Worm (Caenorhabditis elegans) whole organism, L1 larva: Measurements from ENCODE around the gene W07G4.2.

ENCODE experiments used
- F16B12.6 ChIP-seq: fragments of 150-350 bp; optimal IDR thresholded peaks from 2 replicates; lab custom pipeline; 2014; ENCODE audit warnings: missing biosample characterization, missing genetic modification characterization
- aha-1 ChIP-seq: fragments of 150-350 bp; optimal IDR thresholded peaks from 2 replicates; lab custom pipeline; 2014; ENCODE audit warnings: missing biosample characterization, missing genetic modification characterization
- ceh-90 ChIP-seq: sonication (generic microtip); optimal IDR thresholded peaks from 2 replicates; lab custom pipeline; 2016; ENCODE audit warnings: missing genetic modification characterization, missing compliant biosample characterization
- dpl-1 ChIP-seq, 3 experiments: fragments of 150-350 bp in 2 of 3; sonication (generic microtip) in 1 of 3; optimal IDR thresholded peaks; 2 replicates each; lab custom pipeline; 2014 to 2017; ENCODE audit warnings: missing biosample characterization in 3 of 3, missing genetic modification characterization in 3 of 3, missing genetic modification reagents in 3 of 3
- elt-2 ChIP-seq: sonication (generic microtip); optimal IDR thresholded peaks from 2 replicates; lab custom pipeline; 2016; ENCODE audit warnings: missing genetic modification characterization, mild to moderate bottlenecking, inconsistent platforms, missing compliant biosample characterization, missing genetic modification reagents
- fos-1 ChIP-seq: fragments of 150-350 bp; optimal IDR thresholded peaks from 2 replicates; lab custom pipeline; 2014; ENCODE audit warnings: missing biosample characterization, missing genetic modification characterization
- hlh-17 ChIP-seq: fragments of 200-800 bp; sonication (Bioruptor generic); optimal IDR thresholded peaks from 2 replicates; lab custom pipeline; 2018; ENCODE audit warnings: missing genetic modification characterization, mild to moderate bottlenecking, missing compliant biosample characterization, moderate library complexity, borderline replicate concordance
- irx-1 ChIP-seq: sonication (generic microtip); optimal IDR thresholded peaks from 2 replicates; lab custom pipeline; 2016; ENCODE audit warnings: missing genetic modification characterization, missing compliant biosample characterization
- isw-1 ChIP-seq: fragments of 200-800 bp; sonication (Bioruptor generic); IDR thresholded peaks from 2 replicates; pipeline ENCODE4 v1.3.6; 2022; ENCODE audit warnings: missing genetic modification characterization, missing compliant biosample characterization
- lin-13 ChIP-seq: fragments of 150-350 bp; optimal IDR thresholded peaks from 2 replicates; lab custom pipeline; 2014; ENCODE audit warnings: missing biosample characterization, missing genetic modification reagents, missing genetic modification characterization
- lin-14 ChIP-seq: fragments of 200-800 bp; sonication (Bioruptor generic); optimal IDR thresholded peaks from 2 replicates; lab custom pipeline; 2018; ENCODE audit warnings: mild to moderate bottlenecking, missing genetic modification characterization, moderate library complexity, missing compliant biosample characterization
- lin-15B ChIP-seq: fragments of 150-350 bp; sonication (generic microtip); optimal IDR thresholded peaks from 3 replicates; lab custom pipeline; 2014; ENCODE audit warnings: missing biosample characterization, missing genetic modification characterization
- lin-35 ChIP-seq, 2 experiments: fragments of 150-350 bp; optimal IDR thresholded peaks; 2 replicates each; lab custom pipeline; 2014; ENCODE audit warnings: missing biosample characterization in 2 of 2, missing genetic modification characterization in 2 of 2, missing genetic modification reagents in 2 of 2
- lsy-2 ChIP-seq, 2 experiments: fragments of 150-350 bp; optimal IDR thresholded peaks; 2 replicates each; lab custom pipeline; 2014; ENCODE audit warnings: missing biosample characterization in 2 of 2, missing genetic modification characterization in 2 of 2
- nhr-11 ChIP-seq: fragments of 150-350 bp; optimal IDR thresholded peaks from 2 replicates; lab custom pipeline; 2014; ENCODE audit warnings: missing biosample characterization, missing genetic modification characterization
- nhr-12 ChIP-seq: sonication (generic microtip); optimal IDR thresholded peaks from 2 replicates; lab custom pipeline; 2017; ENCODE audit warnings: missing biosample characterization, missing genetic modification characterization
- nhr-20 ChIP-seq: sonication (generic microtip); optimal IDR thresholded peaks from 2 replicates; lab custom pipeline; 2016; ENCODE audit warnings: mild to moderate bottlenecking, missing genetic modification characterization, missing compliant biosample characterization
- nhr-237 ChIP-seq: fragments of 150-350 bp; optimal IDR thresholded peaks from 2 replicates; lab custom pipeline; 2014; ENCODE audit warnings: missing biosample characterization, missing genetic modification characterization
- nhr-47 ChIP-seq: sonication (generic microtip); optimal IDR thresholded peaks from 2 replicates; lab custom pipeline; 2016; ENCODE audit warnings: mild to moderate bottlenecking, missing genetic modification characterization, moderate library complexity, missing compliant biosample characterization
- nhr-71 ChIP-seq: sonication (generic microtip); optimal IDR thresholded peaks from 2 replicates; lab custom pipeline; 2016; ENCODE audit warnings: mild to moderate bottlenecking, missing genetic modification characterization, moderate library complexity, missing compliant biosample characterization
- nhr-76 ChIP-seq: sonication (generic microtip); optimal IDR thresholded peaks from 2 replicates; lab custom pipeline; 2017; ENCODE audit warnings: missing biosample characterization, missing genetic modification characterization
- nhr-84 ChIP-seq: sonication (generic microtip); optimal IDR thresholded peaks from 2 replicates; lab custom pipeline; 2017; ENCODE audit warnings: missing biosample characterization, missing genetic modification characterization
- nhr-85 ChIP-seq: sonication (generic microtip); peaks from one replicate; lab custom pipeline; 2016; ENCODE audit warnings: missing genetic modification characterization, inconsistent platforms, missing compliant biosample characterization
- pag-3 ChIP-seq: sonication (generic microtip); optimal IDR thresholded peaks from 2 replicates; lab custom pipeline; 2017; ENCODE audit warnings: missing genetic modification characterization, mild to moderate bottlenecking, missing compliant biosample characterization, antibody characterized with exemption, borderline replicate concordance; ENCODE audit not compliant: insufficient read depth
- pqm-1 ChIP-seq: sonication (generic microtip); optimal IDR thresholded peaks from 3 replicates; lab custom pipeline; 2017; ENCODE audit warnings: missing biosample characterization, missing genetic modification characterization
- rnt-1 ChIP-seq: sonication (generic microtip); optimal IDR thresholded peaks from 2 replicates; lab custom pipeline; 2016; ENCODE audit warnings: mild to moderate bottlenecking, missing genetic modification characterization, moderate library complexity, missing compliant biosample characterization
- skn-1 ChIP-seq: fragments of 150-350 bp; optimal IDR thresholded peaks from 2 replicates; lab custom pipeline; 2014; ENCODE audit warnings: missing biosample characterization, missing genetic modification characterization
- snu-23 ChIP-seq: sonication (generic microtip); optimal IDR thresholded peaks from 2 replicates; lab custom pipeline; 2016; ENCODE audit warnings: missing genetic modification characterization, missing compliant biosample characterization
- sup-37 ChIP-seq: fragments of 200-800 bp; sonication (Bioruptor generic); optimal IDR thresholded peaks from 2 replicates; lab custom pipeline; 2018; ENCODE audit warnings: mild to moderate bottlenecking, missing genetic modification characterization, missing compliant biosample characterization
- tbx-2 ChIP-seq: sonication (generic microtip); optimal IDR thresholded peaks from 2 replicates; lab custom pipeline; 2016; ENCODE audit warnings: missing genetic modification characterization, missing compliant biosample characterization
- tlp-1 ChIP-seq: fragments of 150-350 bp; optimal IDR thresholded peaks from 2 replicates; lab custom pipeline; 2014; ENCODE audit warnings: missing biosample characterization, missing genetic modification characterization
- unc-30 ChIP-seq: sonication (generic microtip); optimal IDR thresholded peaks from 2 replicates; lab custom pipeline; 2017; ENCODE audit warnings: missing biosample characterization, missing genetic modification characterization
- unc-86 ChIP-seq: sonication (generic microtip); optimal IDR thresholded peaks from 2 replicates; lab custom pipeline; 2016; ENCODE audit warnings: missing genetic modification characterization, missing compliant biosample characterization
- unc-98 ChIP-seq: fragments of 200-800 bp; sonication (Bioruptor generic); IDR thresholded peaks from 2 replicates; pipeline ENCODE4 v1.3.6; 2022; ENCODE audit warnings: missing genetic modification characterization, missing compliant biosample characterization
- vab-15 ChIP-seq: sonication (generic microtip); optimal IDR thresholded peaks from 2 replicates; lab custom pipeline; 2017; ENCODE audit warnings: missing genotype, mild to moderate bottlenecking, missing genetic modification characterization, missing compliant biosample characterization
- xbp-1 ChIP-seq: sonication (generic microtip); optimal IDR thresholded peaks from 2 replicates; lab custom pipeline; 2016; ENCODE audit warnings: missing genetic modification characterization, missing compliant biosample characterization
- ztf-11 ChIP-seq, 2 experiments: sonication (generic microtip); optimal IDR thresholded peaks; 2 replicates each; lab custom pipeline; 2016 to 2017; ENCODE audit warnings: missing genetic modification characterization in 2 of 2, missing biosample characterization in 1 of 2, missing compliant biosample characterization in 1 of 2

Gene W07G4.2

ce11 chrV:13025283-13025682, 11.1 kb downstream of the W07G4.2 start:
- TF ChIP-seq nhr-20 (tag; lab: Kevin White, UChicago): no peak
- TF ChIP-seq lin-14: no peak
- TF ChIP-seq F16B12.6 (tag; lab: Kevin White, UChicago): no peak
- no peak for TF ChIP-seq aha-1 (tag; lab: Kevin White, UChicago)
- no peak for TF ChIP-seq lsy-2 (tag; optimal IDR thresholded peaks at IDR 0.05; lab: Kevin White, UChicago)
- no peak for TF ChIP-seq nhr-12
- TF ChIP-seq snu-23 (GFP tag; lab: Kevin White, UChicago): no peak
- TF ChIP-seq nhr-76 (tag; lab: Kevin White, UChicago): no peak
- no peak for TF ChIP-seq sup-37
- TF ChIP-seq nhr-47 (tag; lab: Kevin White, UChicago): no peak
- no peak for TF ChIP-seq irx-1 (tag; lab: Kevin White, UChicago)
- TF ChIP-seq xbp-1 (tag; lab: Kevin White, UChicago): no peak
- TF ChIP-seq unc-86 (tag; lab: Kevin White, UChicago): no peak

DNA sequence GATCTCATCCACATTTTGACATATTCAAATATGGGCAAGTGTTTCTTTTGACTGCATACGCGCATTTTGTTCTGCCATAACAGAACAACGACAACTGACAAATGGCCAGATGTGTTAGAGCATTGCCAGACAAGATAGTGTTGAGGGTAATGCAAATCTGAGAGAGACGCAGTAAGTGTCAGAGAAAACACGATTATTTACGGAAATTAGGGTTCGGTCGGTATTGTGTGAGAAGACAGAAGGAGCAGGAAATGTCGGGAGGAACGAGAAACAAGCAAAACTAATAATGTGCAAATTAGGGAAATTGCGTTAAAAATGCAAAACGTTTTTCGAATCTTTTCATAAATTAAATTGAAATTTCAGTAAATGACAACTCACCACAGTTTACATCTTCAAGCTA, 11.9 kb downstream of the W07G4.2 start:
- TF ChIP-seq nhr-71 (no peak), lin-14 (peak; percentile 33)

DNA sequence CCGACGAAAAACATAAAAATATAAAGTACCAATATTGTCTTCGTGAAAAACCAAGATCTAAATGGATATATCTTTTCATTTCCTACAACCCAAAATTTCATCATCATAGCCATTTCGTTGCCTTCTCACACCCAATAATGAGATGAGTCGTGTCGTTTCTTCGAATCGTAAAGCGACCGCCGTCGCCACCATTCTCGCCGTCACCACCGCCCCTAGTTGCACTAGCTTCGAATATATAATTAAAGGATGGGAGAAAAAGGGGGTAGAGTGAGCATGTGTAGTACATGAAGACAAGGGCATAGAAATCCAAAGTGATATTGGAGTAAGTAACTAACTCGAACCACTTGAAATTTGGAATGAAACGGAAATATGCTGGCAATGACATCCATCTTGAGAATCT, 14.1 kb downstream of the W07G4.2 start:
- no peak for TF ChIP-seq ztf-11 (tag; optimal IDR thresholded peaks at IDR 0.05; lab: Kevin White, UChicago)
- peak; percentile 9 for TF ChIP-seq lin-14
- TF ChIP-seq pag-3 (tag; lab: Kevin White, UChicago): no peak

DNA sequence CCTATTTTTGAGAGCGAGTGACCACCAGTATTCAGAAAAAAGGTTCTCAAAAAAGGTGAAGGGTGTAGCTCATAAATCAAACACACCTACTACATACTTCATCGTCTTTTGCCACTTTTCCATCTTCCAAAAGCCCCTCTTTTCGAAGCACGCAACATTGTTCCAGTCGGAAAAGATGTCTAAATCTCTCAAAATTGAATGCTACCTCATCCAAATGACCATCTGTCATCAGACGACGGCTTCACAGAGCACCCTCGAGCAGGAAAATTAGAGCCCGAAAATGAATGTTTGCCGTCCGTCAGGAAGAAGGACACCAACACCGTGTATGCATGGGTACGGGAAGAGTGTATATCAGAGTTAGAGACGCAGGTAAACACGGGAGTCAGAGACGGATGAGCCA, 14.8 kb downstream of the W07G4.2 start:
- peak; percentile 6 for TF ChIP-seq tbx-2 (tag; lab: Kevin White, UChicago)
- no peak for TF ChIP-seq nhr-237 (tag; lab: Kevin White, UChicago)

- no peak for TF ChIP-seq fos-1
- no peak for TF ChIP-seq lin-13 (GFP tag; lab: Kevin White, UChicago)
- no peak for TF ChIP-seq isw-1
- no peak for TF ChIP-seq pqm-1 (tag; lab: Kevin White, UChicago)
- TF ChIP-seq elt-2 (tag; lab: Kevin White, UChicago): no peak
- TF ChIP-seq nhr-12: no peak
- no peak for TF ChIP-seq irx-1 (tag; lab: Kevin White, UChicago)
- TF ChIP-seq lin-15B (tag; lab: Kevin White, UChicago): no peak
- TF ChIP-seq unc-98 (GFP tag; lab: Robert Waterston, UW): no peak
These were observed 15.7 kb downstream of the W07G4.2 start for ce11 chrV:13020638-13021037.

DNA sequence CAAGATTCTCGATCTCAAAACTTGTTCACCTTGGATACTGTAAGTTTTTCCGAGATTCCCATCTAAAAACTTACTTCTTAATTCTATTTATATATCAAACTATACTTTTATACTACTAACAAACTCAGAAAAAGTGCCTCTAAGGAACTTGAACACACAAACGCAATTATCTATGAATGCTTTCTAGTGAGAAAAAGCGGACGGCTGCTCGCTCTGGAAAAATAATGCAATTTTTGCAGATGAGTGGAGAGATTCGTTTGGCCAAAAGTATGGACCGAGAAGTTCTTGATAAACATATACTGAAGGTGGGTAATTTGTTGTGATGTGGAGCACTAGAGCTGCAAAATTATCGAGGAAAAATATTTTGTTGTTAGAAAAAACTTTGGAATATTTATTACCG, 16.4 kb downstream of the W07G4.2 start:
- TF ChIP-seq lin-13 (GFP tag; lab: Kevin White, UChicago) (no peak), rnt-1 (tag; lab: Kevin White, UChicago) (no peak), skn-1 (no peak), vab-15 (tag; lab: Kevin White, UChicago) (no peak), nhr-85 (tag; lab: Kevin White, UChicago) (no peak), tlp-1 (tag; lab: Kevin White, UChicago) (no peak), unc-30 (tag; lab: Kevin White, UChicago) (no peak), nhr-84 (tag; lab: Kevin White, UChicago) (no peak), F16B12.6 (tag; lab: Kevin White, UChicago) (no peak), hlh-17 (GFP tag; lab: Kevin White, UChicago) (no peak), nhr-237 (tag; lab: Kevin White, UChicago) (no peak), dpl-1 (GFP tag; optimal IDR thresholded peaks at IDR 0.05; lab: Kevin White, UChicago) (no peak), nhr-11 (tag; lab: Kevin White, UChicago) (no peak), ceh-90 (tag; lab: Kevin White, UChicago) (no peak), lin-35 (GFP tag; optimal IDR thresholded peaks at IDR 0.05; lab: Kevin White, UChicago) (no peak)
